Worm (Caenorhabditis elegans) whole organism, L1 larva: ENCODE data around the gene par-1.

Source experiments
- C04F5.9 ChIP-seq: sonication (generic microtip); optimal IDR thresholded peaks from 2 replicates; lab custom pipeline; 2016; ENCODE audit warnings: missing genetic modification characterization, missing compliant biosample characterization
- C16A3.4 ChIP-seq: fragments of 150-350 bp; optimal IDR thresholded peaks from 2 replicates; lab custom pipeline; 2014; ENCODE audit warnings: missing biosample characterization, missing genetic modification characterization
- C34B4.2 ChIP-seq: sonication (generic microtip); optimal IDR thresholded peaks from 2 replicates; lab custom pipeline; 2017; ENCODE audit warnings: mild to moderate bottlenecking, missing genetic modification characterization, missing compliant biosample characterization
- F16B12.6 ChIP-seq: fragments of 150-350 bp; optimal IDR thresholded peaks from 2 replicates; lab custom pipeline; 2014; ENCODE audit warnings: missing biosample characterization, missing genetic modification characterization
- Y116A8C.19 ChIP-seq: sonication (generic microtip); optimal IDR thresholded peaks from 2 replicates; lab custom pipeline; 2016; ENCODE audit warnings: missing compliant biosample characterization, missing genetic modification characterization, borderline replicate concordance
- alr-1 ChIP-seq: fragments of 200-800 bp; sonication (Bioruptor generic); optimal IDR thresholded peaks from 2 replicates; lab custom pipeline; 2018; ENCODE audit warnings: borderline replicate concordance, mild to moderate bottlenecking, missing genetic modification characterization, missing compliant biosample characterization
- aly-2 ChIP-seq: fragments of 150-350 bp; optimal IDR thresholded peaks from 2 replicates; lab custom pipeline; 2014; ENCODE audit warnings: missing biosample characterization, missing genetic modification characterization
- ama-1 ChIP-seq: fragments of 150-350 bp; optimal IDR thresholded peaks from 2 replicates; lab custom pipeline; 2014
- blmp-1 ChIP-seq: fragments of 150-350 bp; optimal IDR thresholded peaks from 2 replicates; lab custom pipeline; 2014; ENCODE audit warnings: missing biosample characterization, missing genetic modification characterization
- ceh-8 ChIP-seq: fragments of 200-800 bp; sonication (Bioruptor generic); optimal IDR thresholded peaks from 2 replicates; lab custom pipeline; 2018; ENCODE audit warnings: mild to moderate bottlenecking, missing genetic modification characterization, moderate library complexity, missing compliant biosample characterization
- ceh-88 ChIP-seq: fragments of 200-800 bp; sonication (Bioruptor generic); IDR thresholded peaks from 2 replicates; pipeline ENCODE4 v1.3.6; 2022; ENCODE audit warnings: missing genetic modification characterization, missing compliant biosample characterization
- ceh-90 ChIP-seq: sonication (generic microtip); optimal IDR thresholded peaks from 2 replicates; lab custom pipeline; 2016; ENCODE audit warnings: missing genetic modification characterization, missing compliant biosample characterization
- efl-1 ChIP-seq, 4 experiments: fragments of 150-350 bp; optimal IDR thresholded peaks in 3 of 4; peaks in 1 of 4; 1 replicate in 1 of 4; 2 replicates in 3 of 4; lab custom pipeline; 2014; ENCODE audit warnings: missing biosample characterization in 2 of 4, missing genetic modification characterization in 2 of 4, missing genetic modification reagents in 2 of 4
- efl-3 ChIP-seq: fragments of 200-800 bp; sonication (Bioruptor generic); optimal IDR thresholded peaks from 2 replicates; lab custom pipeline; 2018; ENCODE audit warnings: mild to moderate bottlenecking, missing genetic modification characterization, missing compliant biosample characterization
- egl-27 ChIP-seq, 2 experiments: fragments of 150-350 bp in 1 of 2; sonication (generic microtip); optimal IDR thresholded peaks; 3 replicates each; lab custom pipeline; 2017 to 2018; ENCODE audit warnings: missing biosample characterization in 2 of 2, missing genetic modification characterization in 2 of 2, missing genetic modification reagents in 2 of 2
- fos-1 ChIP-seq: fragments of 150-350 bp; optimal IDR thresholded peaks from 2 replicates; lab custom pipeline; 2014; ENCODE audit warnings: missing biosample characterization, missing genetic modification characterization
- hlh-17 ChIP-seq: fragments of 200-800 bp; sonication (Bioruptor generic); optimal IDR thresholded peaks from 2 replicates; lab custom pipeline; 2018; ENCODE audit warnings: missing genetic modification characterization, mild to moderate bottlenecking, missing compliant biosample characterization, moderate library complexity, borderline replicate concordance
- hpl-2 ChIP-seq: fragments of 150-350 bp; optimal IDR thresholded peaks from 2 replicates; lab custom pipeline; 2014; ENCODE audit warnings: missing biosample characterization, missing genetic modification reagents, missing genetic modification characterization
- irx-1 ChIP-seq: sonication (generic microtip); optimal IDR thresholded peaks from 2 replicates; lab custom pipeline; 2016; ENCODE audit warnings: missing genetic modification characterization, missing compliant biosample characterization
- isw-1 ChIP-seq: fragments of 200-800 bp; sonication (Bioruptor generic); IDR thresholded peaks from 2 replicates; pipeline ENCODE4 v1.3.6; 2022; ENCODE audit warnings: missing genetic modification characterization, missing compliant biosample characterization
- jun-1 ChIP-seq: fragments of 150-350 bp; optimal IDR thresholded peaks from 2 replicates; lab custom pipeline; 2014; ENCODE audit warnings: missing biosample characterization, missing genetic modification reagents, missing genetic modification characterization
- lin-13 ChIP-seq: fragments of 150-350 bp; optimal IDR thresholded peaks from 2 replicates; lab custom pipeline; 2014; ENCODE audit warnings: missing biosample characterization, missing genetic modification reagents, missing genetic modification characterization
- lin-14 ChIP-seq: fragments of 200-800 bp; sonication (Bioruptor generic); optimal IDR thresholded peaks from 2 replicates; lab custom pipeline; 2018; ENCODE audit warnings: mild to moderate bottlenecking, missing genetic modification characterization, moderate library complexity, missing compliant biosample characterization
- lin-15B ChIP-seq: fragments of 150-350 bp; sonication (generic microtip); optimal IDR thresholded peaks from 3 replicates; lab custom pipeline; 2014; ENCODE audit warnings: missing biosample characterization, missing genetic modification characterization
- lin-35 ChIP-seq, 2 experiments: fragments of 150-350 bp; optimal IDR thresholded peaks; 2 replicates each; lab custom pipeline; 2014; ENCODE audit warnings: missing biosample characterization in 2 of 2, missing genetic modification characterization in 2 of 2, missing genetic modification reagents in 2 of 2
- lin-39 ChIP-seq: fragments of 150-350 bp; optimal IDR thresholded peaks from 2 replicates; lab custom pipeline; 2014; ENCODE audit warnings: missing biosample characterization, missing genetic modification reagents, missing genetic modification characterization
- mef-2 ChIP-seq: fragments of 150-350 bp; optimal IDR thresholded peaks from 2 replicates; lab custom pipeline; 2014; ENCODE audit warnings: missing biosample characterization, missing genetic modification characterization
- mep-1 ChIP-seq: fragments of 150-350 bp; optimal IDR thresholded peaks from 2 replicates; lab custom pipeline; 2014; ENCODE audit warnings: missing biosample characterization, missing genetic modification characterization
- nhr-19 ChIP-seq: fragments of 200-800 bp; sonication (Bioruptor generic); conservative IDR thresholded peaks from 2 replicates; pipeline ENCODE4 v1.3.6; 2022; ENCODE audit warnings: missing genetic modification characterization, missing compliant biosample characterization
- nhr-20 ChIP-seq: sonication (generic microtip); optimal IDR thresholded peaks from 2 replicates; lab custom pipeline; 2016; ENCODE audit warnings: mild to moderate bottlenecking, missing genetic modification characterization, missing compliant biosample characterization
- nhr-71 ChIP-seq: sonication (generic microtip); optimal IDR thresholded peaks from 2 replicates; lab custom pipeline; 2016; ENCODE audit warnings: mild to moderate bottlenecking, missing genetic modification characterization, moderate library complexity, missing compliant biosample characterization
- nhr-76 ChIP-seq: sonication (generic microtip); optimal IDR thresholded peaks from 2 replicates; lab custom pipeline; 2017; ENCODE audit warnings: missing biosample characterization, missing genetic modification characterization
- nhr-77 ChIP-seq: fragments of 150-350 bp; optimal IDR thresholded peaks from 2 replicates; lab custom pipeline; 2014; ENCODE audit warnings: missing biosample characterization, missing genetic modification characterization
- nhr-84 ChIP-seq: sonication (generic microtip); optimal IDR thresholded peaks from 2 replicates; lab custom pipeline; 2017; ENCODE audit warnings: missing biosample characterization, missing genetic modification characterization
- nhr-90 ChIP-seq: sonication (generic microtip); optimal IDR thresholded peaks from 2 replicates; lab custom pipeline; 2016; ENCODE audit warnings: mild to moderate bottlenecking, missing genetic modification characterization, missing compliant biosample characterization; ENCODE audit not compliant: poor library complexity
- pag-3 ChIP-seq: sonication (generic microtip); optimal IDR thresholded peaks from 2 replicates; lab custom pipeline; 2017; ENCODE audit warnings: missing genetic modification characterization, mild to moderate bottlenecking, missing compliant biosample characterization, antibody characterized with exemption, borderline replicate concordance; ENCODE audit not compliant: insufficient read depth
- pax-3 ChIP-seq: fragments of 200-800 bp; sonication (Bioruptor generic); optimal IDR thresholded peaks from 2 replicates; lab custom pipeline; 2018; ENCODE audit warnings: mild to moderate bottlenecking, missing genetic modification characterization, moderate library complexity, missing compliant biosample characterization
- snpc-4 ChIP-seq: fragments of 150-350 bp; optimal IDR thresholded peaks from 2 replicates; lab custom pipeline; 2014; ENCODE audit warnings: missing biosample characterization, missing genetic modification characterization
- snu-23 ChIP-seq: sonication (generic microtip); optimal IDR thresholded peaks from 2 replicates; lab custom pipeline; 2016; ENCODE audit warnings: missing genetic modification characterization, missing compliant biosample characterization
- tbx-2 ChIP-seq: sonication (generic microtip); optimal IDR thresholded peaks from 2 replicates; lab custom pipeline; 2016; ENCODE audit warnings: missing genetic modification characterization, missing compliant biosample characterization
- unc-62 ChIP-seq: fragments of 150-350 bp; optimal IDR thresholded peaks from 2 replicates; lab custom pipeline; 2014; ENCODE audit warnings: missing biosample characterization, missing genetic modification reagents, missing genetic modification characterization
- unc-86 ChIP-seq: sonication (generic microtip); optimal IDR thresholded peaks from 2 replicates; lab custom pipeline; 2016; ENCODE audit warnings: missing genetic modification characterization, missing compliant biosample characterization
- xbp-1 ChIP-seq: sonication (generic microtip); optimal IDR thresholded peaks from 2 replicates; lab custom pipeline; 2016; ENCODE audit warnings: missing genetic modification characterization, missing compliant biosample characterization
- zag-1 ChIP-seq: fragments of 150-350 bp; optimal IDR thresholded peaks from 2 replicates; lab custom pipeline; 2014; ENCODE audit warnings: missing biosample characterization, missing genetic modification characterization
- ztf-11 ChIP-seq, 2 experiments: sonication (generic microtip); optimal IDR thresholded peaks; 2 replicates each; lab custom pipeline; 2016 to 2017; ENCODE audit warnings: missing genetic modification characterization in 2 of 2, missing biosample characterization in 1 of 2, missing compliant biosample characterization in 1 of 2

Gene par-1

ce11 chrV:14133002-14133763 lies 12.0 kb downstream of the par-1 start (continued):
- no peak for TF ChIP-seq lin-13 (GFP tag; lab: Kevin White, UChicago)
- TF ChIP-seq C34B4.2: no peak
- TF ChIP-seq C16A3.4 (tag; lab: Kevin White, UChicago): no peak
- TF ChIP-seq Y116A8C.19 (tag; lab: Kevin White, UChicago): no peak
- TF ChIP-seq mef-2 (tag; lab: Kevin White, UChicago): no peak
- no peak for TF ChIP-seq efl-3 (GFP tag; lab: Kevin White, UChicago)
- peak; percentile 70 for TF ChIP-seq ceh-90 (tag; lab: Kevin White, UChicago)
- TF ChIP-seq pax-3 (tag; lab: Kevin White, UChicago): no peak
- TF ChIP-seq mep-1 (tag; lab: Kevin White, UChicago): no peak
- TF ChIP-seq nhr-77 (tag; lab: Kevin White, UChicago): no peak
- no peak for TF ChIP-seq alr-1 (tag; lab: Kevin White, UChicago)
- no peak for TF ChIP-seq jun-1
- no peak for TF ChIP-seq nhr-76 (tag; lab: Kevin White, UChicago)
- no peak for TF ChIP-seq snu-23 (GFP tag; lab: Kevin White, UChicago)
- TF ChIP-seq ceh-8 (GFP tag; lab: Kevin White, UChicago): no peak
- TF ChIP-seq unc-86 (tag; lab: Kevin White, UChicago): no peak
- TF ChIP-seq hlh-17: no peak
- TF ChIP-seq F16B12.6 (tag; lab: Kevin White, UChicago): no peak
- TF ChIP-seq fos-1: peak; percentile 2
- TF ChIP-seq lin-39 (tag; lab: Kevin White, UChicago): no peak
- no peak for TF ChIP-seq tbx-2 (tag; lab: Kevin White, UChicago)
- no peak for TF ChIP-seq ztf-11 (tag; optimal IDR thresholded peaks at IDR 0.05; lab: Kevin White, UChicago)
- TF ChIP-seq egl-27 (tag; optimal IDR thresholded peaks at IDR 0.05; lab: Kevin White, UChicago): no peak
- TF ChIP-seq nhr-90 (tag; lab: Kevin White, UChicago): no peak
- no peak for TF ChIP-seq ceh-88 (GFP tag; lab: Robert Waterston, UW)
- TF ChIP-seq lin-14 (GFP tag; lab: Kevin White, UChicago): peak; percentile 10
- no peak for TF ChIP-seq unc-62 (GFP tag; lab: Kevin White, UChicago)
- TF ChIP-seq aly-2 (tag; lab: Kevin White, UChicago): no peak
- no peak for TF ChIP-seq zag-1 (tag; lab: Kevin White, UChicago)
- no peak for TF ChIP-seq snpc-4 (tag; lab: Kevin White, UChicago)
- no peak for TF ChIP-seq C04F5.9
- peak; percentile 6 for TF ChIP-seq nhr-71 (tag; lab: Kevin White, UChicago)

- peak; percentile 44 for TF ChIP-seq lin-14 (GFP tag; lab: Kevin White, UChicago)
- no peak for TF ChIP-seq nhr-20 (tag; lab: Kevin White, UChicago)
These were observed 14.9 kb downstream of the par-1 start for ce11 chrV:14130226-14130625.

- peak; percentile 9 for TF ChIP-seq lin-14 (GFP tag; lab: Kevin White, UChicago)
- TF ChIP-seq pag-3: no peak
- TF ChIP-seq efl-1 (optimal IDR thresholded peaks at IDR 0.05; lab: Kevin White, UChicago): no peak
- TF ChIP-seq efl-1 (GFP tag; optimal IDR thresholded peaks at IDR 0.05 in 1 of 2; lab: Kevin White, UChicago): peak in 1 of 2 experiments; percentile 88
- no peak for TF ChIP-seq lin-35 (GFP tag; optimal IDR thresholded peaks at IDR 0.05; lab: Kevin White, UChicago)
- TF ChIP-seq ama-1 (lab: Kevin White, UChicago): no peak
- TF ChIP-seq nhr-84: no peak
- no peak for TF ChIP-seq lin-15B (tag; lab: Kevin White, UChicago)
- no peak for TF ChIP-seq irx-1 (tag; lab: Kevin White, UChicago)
- no peak for TF ChIP-seq hpl-2 (GFP tag; lab: Kevin White, UChicago)
- TF ChIP-seq nhr-19 (GFP tag; lab: Robert Waterston, UW): no peak
- TF ChIP-seq jun-1: no peak
- peak; percentile 41 for TF ChIP-seq pax-3 (tag; lab: Kevin White, UChicago)
- TF ChIP-seq isw-1 (GFP tag; lab: Robert Waterston, UW): no peak
- TF ChIP-seq blmp-1 (tag; lab: Kevin White, UChicago): no peak
- no peak for TF ChIP-seq egl-27 (tag; optimal IDR thresholded peaks at IDR 0.05; lab: Kevin White, UChicago)
- no peak for TF ChIP-seq xbp-1 (tag; lab: Kevin White, UChicago)
These were observed 16.3 kb downstream of the par-1 start for ce11 chrV:14128858-14129257.
